Fruit fly (Drosophila melanogaster): ENCODE results near the gene Sfp26Ad.

- no peak for TF ChIP-seq psq (optimal IDR thresholded peaks at IDR 0.05)
- TF ChIP-seq EcR (GFP tag; optimal IDR thresholded peaks at IDR 0.05): peak in 1 of 2 experiments; percentile 48
- no peak for TF ChIP-seq Dll (optimal IDR thresholded peaks at IDR 0.05)
- TF ChIP-seq usp (GFP tag; optimal IDR thresholded peaks at IDR 0.05): no peak
- TF ChIP-seq pan (optimal IDR thresholded peaks at IDR 0.05): no peak
- no peak for TF ChIP-seq CG8478 (optimal IDR thresholded peaks at IDR 0.05)
Measured at dm6 chr2L:5975025-5975539, 32.0 kb upstream of the Sfp26Ad start.

Data from whole organism.